Worm (Caenorhabditis elegans) whole organism, L1 larva: ENCODE data around the gene C17G10.13.
A peak's percentile ranks its signal among the peaks of the same experiment; 100 is the strongest.

Experiments used
- C16A3.4 ChIP-seq: fragments of 150-350 bp; optimal IDR thresholded peaks from 2 replicates; lab custom pipeline; 2014; ENCODE audit warnings: missing biosample characterization, missing genetic modification characterization
- C34B4.2 ChIP-seq: sonication (generic microtip); optimal IDR thresholded peaks from 2 replicates; lab custom pipeline; 2017; ENCODE audit warnings: mild to moderate bottlenecking, missing genetic modification characterization, missing compliant biosample characterization
- F16B12.6 ChIP-seq: fragments of 150-350 bp; optimal IDR thresholded peaks from 2 replicates; lab custom pipeline; 2014; ENCODE audit warnings: missing biosample characterization, missing genetic modification characterization
- alr-1 ChIP-seq: fragments of 200-800 bp; sonication (Bioruptor generic); optimal IDR thresholded peaks from 2 replicates; lab custom pipeline; 2018; ENCODE audit warnings: borderline replicate concordance, mild to moderate bottlenecking, missing genetic modification characterization, missing compliant biosample characterization
- ama-1 ChIP-seq: fragments of 150-350 bp; optimal IDR thresholded peaks from 2 replicates; lab custom pipeline; 2014
- blmp-1 ChIP-seq: fragments of 150-350 bp; optimal IDR thresholded peaks from 2 replicates; lab custom pipeline; 2014; ENCODE audit warnings: missing biosample characterization, missing genetic modification characterization
- ceh-8 ChIP-seq: fragments of 200-800 bp; sonication (Bioruptor generic); optimal IDR thresholded peaks from 2 replicates; lab custom pipeline; 2018; ENCODE audit warnings: mild to moderate bottlenecking, missing genetic modification characterization, moderate library complexity, missing compliant biosample characterization
- ceh-88 ChIP-seq: fragments of 200-800 bp; sonication (Bioruptor generic); IDR thresholded peaks from 2 replicates; pipeline ENCODE4 v1.3.6; 2022; ENCODE audit warnings: missing genetic modification characterization, missing compliant biosample characterization
- ces-1 ChIP-seq: fragments of 150-350 bp; optimal IDR thresholded peaks from 2 replicates; lab custom pipeline; 2014; ENCODE audit warnings: missing biosample characterization, missing genetic modification reagents, missing genetic modification characterization
- dsc-1 ChIP-seq: sonication (generic microtip); optimal IDR thresholded peaks from 2 replicates; lab custom pipeline; 2016; ENCODE audit warnings: mild to moderate bottlenecking, missing genetic modification characterization, missing compliant biosample characterization
- egl-27 ChIP-seq, 2 experiments: fragments of 150-350 bp in 1 of 2; sonication (generic microtip); optimal IDR thresholded peaks; 3 replicates each; lab custom pipeline; 2017 to 2018; ENCODE audit warnings: missing biosample characterization in 2 of 2, missing genetic modification characterization in 2 of 2, missing genetic modification reagents in 2 of 2
- elt-2 ChIP-seq: sonication (generic microtip); optimal IDR thresholded peaks from 2 replicates; lab custom pipeline; 2016; ENCODE audit warnings: missing genetic modification characterization, mild to moderate bottlenecking, inconsistent platforms, missing compliant biosample characterization, missing genetic modification reagents
- elt-3 ChIP-seq, 6 experiments: fragments of 150-350 bp in 1 of 6; sonication (generic microtip); optimal IDR thresholded peaks; 2 replicates each; lab custom pipeline; 2017 to 2018; ENCODE audit warnings: missing biosample characterization in 6 of 6, missing genetic modification characterization in 6 of 6, inconsistent platforms in 1 of 6
- fkh-10 ChIP-seq: sonication (generic microtip); optimal IDR thresholded peaks from 2 replicates; lab custom pipeline; 2017; ENCODE audit warnings: missing biosample characterization, missing genetic modification reagents, missing genetic modification characterization
- fkh-4 ChIP-seq: sonication (generic microtip); optimal IDR thresholded peaks from 2 replicates; lab custom pipeline; 2016; ENCODE audit warnings: missing compliant biosample characterization, missing genetic modification characterization, borderline replicate concordance
- fos-1 ChIP-seq: fragments of 150-350 bp; optimal IDR thresholded peaks from 2 replicates; lab custom pipeline; 2014; ENCODE audit warnings: missing biosample characterization, missing genetic modification characterization
- hlh-17 ChIP-seq: fragments of 200-800 bp; sonication (Bioruptor generic); optimal IDR thresholded peaks from 2 replicates; lab custom pipeline; 2018; ENCODE audit warnings: missing genetic modification characterization, mild to moderate bottlenecking, missing compliant biosample characterization, moderate library complexity, borderline replicate concordance
- hlh-4 ChIP-seq: sonication (generic microtip); optimal IDR thresholded peaks from 2 replicates; lab custom pipeline; 2016; ENCODE audit warnings: mild to moderate bottlenecking, missing genetic modification characterization, missing compliant biosample characterization
- hpl-2 ChIP-seq: fragments of 150-350 bp; optimal IDR thresholded peaks from 2 replicates; lab custom pipeline; 2014; ENCODE audit warnings: missing biosample characterization, missing genetic modification reagents, missing genetic modification characterization
- irx-1 ChIP-seq: sonication (generic microtip); optimal IDR thresholded peaks from 2 replicates; lab custom pipeline; 2016; ENCODE audit warnings: missing genetic modification characterization, missing compliant biosample characterization
- isw-1 ChIP-seq: fragments of 200-800 bp; sonication (Bioruptor generic); IDR thresholded peaks from 2 replicates; pipeline ENCODE4 v1.3.6; 2022; ENCODE audit warnings: missing genetic modification characterization, missing compliant biosample characterization
- jun-1 ChIP-seq: fragments of 150-350 bp; optimal IDR thresholded peaks from 2 replicates; lab custom pipeline; 2014; ENCODE audit warnings: missing biosample characterization, missing genetic modification reagents, missing genetic modification characterization
- lin-13 ChIP-seq: fragments of 150-350 bp; optimal IDR thresholded peaks from 2 replicates; lab custom pipeline; 2014; ENCODE audit warnings: missing biosample characterization, missing genetic modification reagents, missing genetic modification characterization
- lin-14 ChIP-seq: fragments of 200-800 bp; sonication (Bioruptor generic); optimal IDR thresholded peaks from 2 replicates; lab custom pipeline; 2018; ENCODE audit warnings: mild to moderate bottlenecking, missing genetic modification characterization, moderate library complexity, missing compliant biosample characterization
- lir-3 ChIP-seq: sonication (generic microtip); optimal IDR thresholded peaks from 2 replicates; lab custom pipeline; 2016; ENCODE audit warnings: mild to moderate bottlenecking, missing genetic modification characterization, moderate library complexity, missing compliant biosample characterization; ENCODE audit not compliant: poor library complexity
- mef-2 ChIP-seq: fragments of 150-350 bp; optimal IDR thresholded peaks from 2 replicates; lab custom pipeline; 2014; ENCODE audit warnings: missing biosample characterization, missing genetic modification characterization
- nhr-19 ChIP-seq: fragments of 200-800 bp; sonication (Bioruptor generic); conservative IDR thresholded peaks from 2 replicates; pipeline ENCODE4 v1.3.6; 2022; ENCODE audit warnings: missing genetic modification characterization, missing compliant biosample characterization
- nhr-28 ChIP-seq: fragments of 150-350 bp; optimal IDR thresholded peaks from 2 replicates; lab custom pipeline; 2014; ENCODE audit warnings: missing biosample characterization, missing genetic modification characterization
- nhr-47 ChIP-seq: sonication (generic microtip); optimal IDR thresholded peaks from 2 replicates; lab custom pipeline; 2016; ENCODE audit warnings: mild to moderate bottlenecking, missing genetic modification characterization, moderate library complexity, missing compliant biosample characterization
- nhr-71 ChIP-seq: sonication (generic microtip); optimal IDR thresholded peaks from 2 replicates; lab custom pipeline; 2016; ENCODE audit warnings: mild to moderate bottlenecking, missing genetic modification characterization, moderate library complexity, missing compliant biosample characterization
- nhr-76 ChIP-seq: sonication (generic microtip); optimal IDR thresholded peaks from 2 replicates; lab custom pipeline; 2017; ENCODE audit warnings: missing biosample characterization, missing genetic modification characterization
- nhr-77 ChIP-seq: fragments of 150-350 bp; optimal IDR thresholded peaks from 2 replicates; lab custom pipeline; 2014; ENCODE audit warnings: missing biosample characterization, missing genetic modification characterization
- nhr-84 ChIP-seq: sonication (generic microtip); optimal IDR thresholded peaks from 2 replicates; lab custom pipeline; 2017; ENCODE audit warnings: missing biosample characterization, missing genetic modification characterization
- pag-3 ChIP-seq: sonication (generic microtip); optimal IDR thresholded peaks from 2 replicates; lab custom pipeline; 2017; ENCODE audit warnings: missing genetic modification characterization, mild to moderate bottlenecking, missing compliant biosample characterization, antibody characterized with exemption, borderline replicate concordance; ENCODE audit not compliant: insufficient read depth
- pqm-1 ChIP-seq: sonication (generic microtip); optimal IDR thresholded peaks from 3 replicates; lab custom pipeline; 2017; ENCODE audit warnings: missing biosample characterization, missing genetic modification characterization
- skn-1 ChIP-seq: fragments of 150-350 bp; optimal IDR thresholded peaks from 2 replicates; lab custom pipeline; 2014; ENCODE audit warnings: missing biosample characterization, missing genetic modification characterization
- snpc-4 ChIP-seq: fragments of 150-350 bp; optimal IDR thresholded peaks from 2 replicates; lab custom pipeline; 2014; ENCODE audit warnings: missing biosample characterization, missing genetic modification characterization
- snu-23 ChIP-seq: sonication (generic microtip); optimal IDR thresholded peaks from 2 replicates; lab custom pipeline; 2016; ENCODE audit warnings: missing genetic modification characterization, missing compliant biosample characterization
- tbx-2 ChIP-seq: sonication (generic microtip); optimal IDR thresholded peaks from 2 replicates; lab custom pipeline; 2016; ENCODE audit warnings: missing genetic modification characterization, missing compliant biosample characterization
- tlp-1 ChIP-seq: fragments of 150-350 bp; optimal IDR thresholded peaks from 2 replicates; lab custom pipeline; 2014; ENCODE audit warnings: missing biosample characterization, missing genetic modification characterization
- unc-130 ChIP-seq: fragments of 150-350 bp; optimal IDR thresholded peaks from 2 replicates; lab custom pipeline; 2017; ENCODE audit warnings: missing biosample characterization, missing genetic modification characterization, inconsistent platforms
- unc-30 ChIP-seq: sonication (generic microtip); optimal IDR thresholded peaks from 2 replicates; lab custom pipeline; 2017; ENCODE audit warnings: missing biosample characterization, missing genetic modification characterization
- unc-62 ChIP-seq: fragments of 150-350 bp; optimal IDR thresholded peaks from 2 replicates; lab custom pipeline; 2014; ENCODE audit warnings: missing biosample characterization, missing genetic modification reagents, missing genetic modification characterization
- unc-98 ChIP-seq: fragments of 200-800 bp; sonication (Bioruptor generic); IDR thresholded peaks from 2 replicates; pipeline ENCODE4 v1.3.6; 2022; ENCODE audit warnings: missing genetic modification characterization, missing compliant biosample characterization
- xbp-1 ChIP-seq: sonication (generic microtip); optimal IDR thresholded peaks from 2 replicates; lab custom pipeline; 2016; ENCODE audit warnings: missing genetic modification characterization, missing compliant biosample characterization

The C17G10.13 gene

DNA sequence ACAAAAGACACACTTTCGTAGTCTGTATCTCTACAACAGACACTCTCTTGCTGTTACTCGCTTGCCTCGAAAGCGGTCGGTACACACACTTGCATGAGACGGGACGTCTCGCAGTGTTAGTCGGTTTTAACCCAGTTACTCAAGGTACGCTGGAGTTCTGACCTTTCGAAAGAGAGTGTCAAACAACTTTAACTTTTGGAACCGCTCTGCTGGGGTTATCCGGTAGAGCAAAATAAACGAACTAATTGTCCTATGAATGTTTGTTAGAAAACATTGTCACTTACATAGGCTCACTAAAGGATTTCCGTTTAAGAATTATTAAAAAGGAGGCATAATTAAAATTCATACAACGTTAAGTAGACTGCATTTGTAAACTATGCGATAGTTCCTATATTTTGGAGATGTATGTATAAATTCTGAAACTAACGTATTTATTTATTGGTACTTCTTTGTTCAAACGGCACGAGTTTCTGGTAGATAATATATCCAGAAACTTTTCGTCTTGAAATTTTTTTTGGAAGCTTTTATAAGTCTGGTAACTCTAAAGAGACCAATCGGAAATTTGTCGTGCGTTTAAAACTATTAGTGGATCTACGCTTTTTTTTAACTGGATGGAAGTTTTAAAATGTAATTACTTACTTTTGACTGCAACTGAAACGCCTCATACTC is 46.0 kb downstream of the C17G10.13 start (continued):
- peak; percentile 98 for TF ChIP-seq isw-1 (GFP tag; lab: Robert Waterston, UW)
- peak; percentile 79 for TF ChIP-seq pag-3 (tag; lab: Kevin White, UChicago)
- peak; percentile 47 to 98 (median 80) for TF ChIP-seq elt-3 (tag; optimal IDR thresholded peaks at IDR 0.05; lab: Kevin White, UChicago)
- TF ChIP-seq C34B4.2 (tag; lab: Kevin White, UChicago): peak; percentile 67
- peak; percentile 98 for TF ChIP-seq nhr-76
- no peak for TF ChIP-seq tlp-1 (tag; lab: Kevin White, UChicago)
- TF ChIP-seq skn-1 (tag; lab: Kevin White, UChicago): peak; percentile 90
- TF ChIP-seq ceh-88 (GFP tag; lab: Robert Waterston, UW): peak; percentile 98
- TF ChIP-seq alr-1 (tag; lab: Kevin White, UChicago): no peak
- TF ChIP-seq lin-14 (GFP tag; lab: Kevin White, UChicago): peak; percentile 99
- TF ChIP-seq snu-23: peak; percentile 100
- TF ChIP-seq nhr-47 (tag; lab: Kevin White, UChicago): peak; percentile 100
- TF ChIP-seq dsc-1 (tag; lab: Kevin White, UChicago): peak; percentile 99
- peak; percentile 78 for TF ChIP-seq nhr-84
- peak; percentile 46 for TF ChIP-seq unc-62 (GFP tag; lab: Kevin White, UChicago)
- peak; percentile 99 for TF ChIP-seq nhr-19
- TF ChIP-seq lin-13 (GFP tag; lab: Kevin White, UChicago): peak; percentile 96
- peak; percentile 92 to 93 for TF ChIP-seq egl-27 (tag; optimal IDR thresholded peaks at IDR 0.05; lab: Kevin White, UChicago)
- peak; percentile 100 for TF ChIP-seq ama-1 (lab: Kevin White, UChicago)
- TF ChIP-seq C16A3.4 (tag; lab: Kevin White, UChicago): peak; percentile 99
- TF ChIP-seq snpc-4: peak; percentile 100
- peak; percentile 98 for TF ChIP-seq ceh-8
- peak; percentile 99 for TF ChIP-seq jun-1
- TF ChIP-seq ces-1: peak; percentile 92
- peak; percentile 68 for TF ChIP-seq unc-30 (tag; lab: Kevin White, UChicago)
- peak; percentile 100 for TF ChIP-seq nhr-71 (tag; lab: Kevin White, UChicago)
- TF ChIP-seq hpl-2 (GFP tag; lab: Kevin White, UChicago): peak; percentile 98
- peak; percentile 79 for TF ChIP-seq unc-98
- peak; percentile 92 for TF ChIP-seq hlh-17 (GFP tag; lab: Kevin White, UChicago)
- TF ChIP-seq nhr-77 (tag; lab: Kevin White, UChicago): peak; percentile 99
- peak; percentile 69 for TF ChIP-seq nhr-28 (tag; lab: Kevin White, UChicago)
- peak; percentile 98 for TF ChIP-seq unc-130
- TF ChIP-seq pqm-1: peak; percentile 91

DNA sequence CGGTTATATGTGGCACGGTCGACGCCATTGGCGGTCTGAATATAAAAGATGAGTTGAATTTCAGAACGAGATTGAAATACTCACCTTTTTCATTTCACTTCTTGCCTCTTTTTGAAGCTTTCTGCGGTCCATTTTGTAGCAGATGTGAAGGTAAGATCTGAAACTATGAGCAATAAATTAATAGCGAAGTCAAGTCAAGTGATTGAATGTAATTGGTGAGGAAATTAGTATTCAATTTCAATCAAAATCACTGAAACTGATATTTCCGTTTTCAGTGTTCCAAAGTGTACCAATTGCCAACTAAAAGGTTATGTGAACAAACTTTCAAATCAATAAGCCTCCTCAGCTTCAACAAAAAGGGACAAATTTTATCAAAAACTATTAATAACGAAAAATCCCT is 47.9 kb downstream of the C17G10.13 start, which contains the start of gene C17C3.24:
C17C3.24 (minus strand) TSS at position 101 of the 400 bp plus-strand sequence.
- no peak for TF ChIP-seq blmp-1 (tag; lab: Kevin White, UChicago)
- TF ChIP-seq fkh-4 (tag; lab: Kevin White, UChicago): no peak
- TF ChIP-seq tbx-2: no peak
- no peak for TF ChIP-seq lin-14 (GFP tag; lab: Kevin White, UChicago)
- TF ChIP-seq unc-62 (GFP tag; lab: Kevin White, UChicago): no peak
- no peak for TF ChIP-seq hlh-4
- no peak for TF ChIP-seq elt-2 (tag; lab: Kevin White, UChicago)
- no peak for TF ChIP-seq dsc-1 (tag; lab: Kevin White, UChicago)
- no peak for TF ChIP-seq F16B12.6 (tag; lab: Kevin White, UChicago)
- no peak for TF ChIP-seq lir-3
- TF ChIP-seq mef-2 (tag; lab: Kevin White, UChicago): no peak
- no peak for TF ChIP-seq fkh-10 (GFP tag; lab: Kevin White, UChicago)
- no peak for TF ChIP-seq irx-1 (tag; lab: Kevin White, UChicago)
- no peak for TF ChIP-seq fos-1
- TF ChIP-seq unc-98: no peak
- no peak for TF ChIP-seq xbp-1
